Fruit fly (Drosophila melanogaster) S2 (cell line): ENCODE results near the gene CG4045.

ENCODE experiments used
- CG8478 ChIP-seq: fragments of >200 bp; optimal IDR thresholded peaks from 2 replicates; lab custom pipeline; 2018
- CTCF ChIP-seq, 2 experiments: fragments of >200 bp; optimal IDR thresholded peaks; 2 replicates each; lab custom pipeline; 2018

DNA sequence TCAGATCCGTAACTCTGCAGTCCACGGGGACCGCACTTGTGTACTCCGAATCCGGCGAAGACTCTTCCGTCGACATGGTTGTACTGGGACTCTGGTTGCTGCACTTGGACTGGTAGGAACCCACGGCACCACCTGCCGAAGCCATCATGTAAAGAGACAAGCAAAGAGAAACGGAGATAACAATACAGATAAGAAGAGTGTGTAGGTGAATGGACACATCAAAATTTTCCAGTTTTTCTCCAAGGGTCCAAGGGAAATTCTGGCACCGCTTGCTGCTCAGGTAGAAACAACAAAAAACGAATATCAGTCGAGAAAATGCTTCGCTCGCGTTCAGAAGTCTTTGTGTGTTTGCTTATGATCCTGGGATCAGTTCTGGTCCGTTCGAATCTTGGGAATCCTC lies 7.4 kb downstream of the CG4045 start, which contains the start of gene CG4194:
- TF ChIP-seq CG8478 (lab: Kevin White, UChicago) (no peak), CTCF (optimal IDR thresholded peaks at IDR 0.05; lab: Kevin White, UChicago) (no peak)
